Worm (Caenorhabditis elegans): ENCODE results near the gene ZK287.7.

The ZK287.7 gene

ce11 chrV:9663948-9664347 is 28.9 kb upstream of the ZK287.7 start:
- TF ChIP-seq lsy-2 (tag; optimal IDR thresholded peaks at IDR 0.05) = no peak
- TF ChIP-seq dmd-6 (GFP tag; IDR thresholded peaks at IDR 0.05) = no peak
- TF ChIP-seq nhr-76 (tag; optimal IDR thresholded peaks at IDR 0.05) = no peak
- TF ChIP-seq arid-1 (GFP tag; conservative IDR thresholded peaks at IDR 0.05) = no peak
- TF ChIP-seq hmg-1.1 (GFP tag; IDR thresholded peaks at IDR 0.05) = no peak
- TF ChIP-seq zfp-3 (GFP tag; conservative IDR thresholded peaks at IDR 0.05) = no peak
- TF ChIP-seq gei-8 (GFP tag; optimal IDR thresholded peaks at IDR 0.05) = no peak
- TF ChIP-seq mep-1 (tag; optimal IDR thresholded peaks at IDR 0.05) = no peak
- TF ChIP-seq madf-9 (GFP tag; conservative IDR thresholded peaks at IDR 0.05) = no peak

ce11 chrV:9664620-9665019 is 28.2 kb upstream of the ZK287.7 start:
- TF ChIP-seq rbr-2 (tag; optimal IDR thresholded peaks at IDR 0.05) (no peak), nhr-42 (GFP tag; IDR thresholded peaks at IDR 0.05) (no peak), T20F7.1 (GFP tag; optimal IDR thresholded peaks at IDR 0.05) (no peak), F44E2.7 (GFP tag; IDR thresholded peaks at IDR 0.05) (no peak), pha-4 (GFP tag; IDR thresholded peaks at IDR 0.05) (no peak), pha-4 (tag; optimal IDR thresholded peaks at IDR 0.05) (no peak), dve-1 (tag; optimal IDR thresholded peaks at IDR 0.05; ENCODE audit: insufficient read depth) (no peak), nhr-102 (tag; optimal IDR thresholded peaks at IDR 0.05) (no peak), nhr-77 (tag; optimal IDR thresholded peaks at IDR 0.05) (no peak), set-16 (GFP tag; IDR thresholded peaks at IDR 0.05) (no peak), zfp-3 (GFP tag; conservative IDR thresholded peaks at IDR 0.05) (no peak), hmg-1.1 (GFP tag; IDR thresholded peaks at IDR 0.05) (peak; percentile 67), dpl-1 (GFP tag; optimal IDR thresholded peaks at IDR 0.05) (no peak), ZK337.2 (GFP tag; IDR thresholded peaks at IDR 0.05) (no peak), mxl-2 (GFP tag; conservative IDR thresholded peaks at IDR 0.05) (no peak), dmd-9 (GFP tag; IDR thresholded peaks at IDR 0.05) (no peak), lir-3 (tag; optimal IDR thresholded peaks at IDR 0.05) (no peak), ceh-82 (tag; optimal IDR thresholded peaks at IDR 0.05) (no peak), vab-7 (GFP tag; IDR thresholded peaks at IDR 0.05) (no peak), nhr-28 (tag; optimal IDR thresholded peaks at IDR 0.05) (no peak), mdl-1 (tag; optimal IDR thresholded peaks at IDR 0.05) (peak in 1 of 2 experiments; percentile 48), daf-12 (tag; optimal IDR thresholded peaks at IDR 0.05) (no peak), F26F4.8 (GFP tag; conservative IDR thresholded peaks at IDR 0.05) (no peak), nhr-111 (GFP tag; optimal IDR thresholded peaks at IDR 0.05) (no peak), lin-15B (tag; optimal IDR thresholded peaks at IDR 0.05) (no peak), zip-2 (tag; optimal IDR thresholded peaks at IDR 0.05) (no peak), ceh-20 (GFP tag; IDR thresholded peaks at IDR 0.05) (no peak), T26A8.4 (GFP tag; IDR thresholded peaks at IDR 0.05) (no peak), ama-1 (optimal IDR thresholded peaks at IDR 0.05) (no peak), ceh-62 (tag; optimal IDR thresholded peaks at IDR 0.05) (no peak), Y5F2A.4 (GFP tag; optimal IDR thresholded peaks at IDR 0.05) (no peak), dmd-8 (GFP tag; IDR thresholded peaks at IDR 0.05) (no peak), ctbp-1 (GFP tag; IDR thresholded peaks at IDR 0.05) (peak; percentile 50; the same call in 1 of the 2 replicates), hlh-30 (tag; optimal IDR thresholded peaks at IDR 0.05; ENCODE audit: insufficient read depth) (peak; percentile 27), ztf-7 (tag; optimal IDR thresholded peaks at IDR 0.05) (no peak), hif-1 (tag; optimal IDR thresholded peaks at IDR 0.05) (no peak), madf-9 (GFP tag; conservative IDR thresholded peaks at IDR 0.05) (no peak), ZK546.5 (tag; optimal IDR thresholded peaks at IDR 0.05) (no peak), madf-5 (GFP tag; IDR thresholded peaks at IDR 0.05) (no peak), lim-7 (GFP tag; IDR thresholded peaks at IDR 0.05) (no peak), cey-2 (tag; optimal IDR thresholded peaks at IDR 0.05; ENCODE audit: borderline replicate concordance, insufficient read depth) (no peak), aha-1 (tag) (peak; percentile 96), tra-1 (GFP tag; IDR thresholded peaks at IDR 0.05) (no peak), daf-8 (GFP tag; IDR thresholded peaks at IDR 0.05) (no peak), mxl-3 (GFP tag; optimal IDR thresholded peaks at IDR 0.05) (peak; percentile 40)
